Worm (Caenorhabditis elegans): ENCODE results near the gene K08C7.6.

DNA sequence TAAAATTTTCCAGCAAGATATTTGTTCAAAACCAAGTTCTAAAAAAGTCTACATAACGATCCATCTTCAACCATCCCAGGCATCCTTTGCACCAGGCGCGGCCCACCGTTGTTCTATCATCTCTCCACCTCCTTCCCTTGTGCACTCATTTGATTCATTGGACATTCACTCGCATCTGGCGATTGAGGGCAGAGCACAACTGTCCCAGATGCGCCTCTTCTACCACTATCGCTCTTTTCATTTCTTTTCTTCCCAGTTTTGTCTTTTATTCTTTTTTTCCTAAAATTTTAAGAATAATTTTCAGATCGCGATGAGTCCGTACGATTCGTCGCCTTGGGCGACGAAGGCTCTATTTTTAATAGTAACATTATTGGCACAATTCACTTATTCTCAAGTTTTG, 19.1 kb downstream of the K08C7.6 start, which contains the start of gene epi-1:
- TF ChIP-seq snpc-3.4 (tag; optimal IDR thresholded peaks at IDR 0.05) (no peak), chd-7 (tag; optimal IDR thresholded peaks at IDR 0.05) (no peak), sea-2 (GFP tag; IDR thresholded peaks at IDR 0.05) (no peak), C17E4.6 (GFP tag; IDR thresholded peaks at IDR 0.05) (no peak), T07F8.4 (tag; optimal IDR thresholded peaks at IDR 0.05) (no peak), lir-1 (GFP tag; conservative IDR thresholded peaks at IDR 0.05) (no peak), aptf-3 (GFP tag; IDR thresholded peaks at IDR 0.05) (no peak), F57A8.1 (GFP tag; optimal IDR thresholded peaks at IDR 0.05) (no peak), lsl-1 (GFP tag; optimal IDR thresholded peaks at IDR 0.05) (no peak), nfya-2 (GFP tag; IDR thresholded peaks at IDR 0.05) (no peak), nhr-80 (tag; optimal IDR thresholded peaks at IDR 0.05) (no peak), athp-1 (tag; optimal IDR thresholded peaks at IDR 0.05) (no peak)

Data from whole organism, young adult.